Worm (Caenorhabditis elegans) whole organism, L3 larva: Measurements from ENCODE around the gene kel-1.

Experiments used
- R02D3.7 ChIP-seq: fragments of 150-350 bp; optimal IDR thresholded peaks from 2 replicates; lab custom pipeline; 2014; ENCODE audit warnings: missing biosample characterization, missing genetic modification characterization
- ZK546.5 ChIP-seq: sonication (generic microtip); optimal IDR thresholded peaks from 2 replicates; lab custom pipeline; 2017; ENCODE audit warnings: missing biosample characterization, missing genetic modification characterization
- aly-2 ChIP-seq: fragments of 150-350 bp; optimal IDR thresholded peaks from 2 replicates; lab custom pipeline; 2014; ENCODE audit warnings: missing biosample characterization, missing genetic modification characterization
- ama-1 ChIP-seq: fragments of 150-350 bp; optimal IDR thresholded peaks from 2 replicates; lab custom pipeline; 2018
- ceh-16 ChIP-seq: sonication (generic microtip); optimal IDR thresholded peaks from 2 replicates; lab custom pipeline; 2017; ENCODE audit warnings: missing biosample characterization, missing genetic modification characterization
- ceh-28 ChIP-seq: fragments of 150-350 bp; optimal IDR thresholded peaks from 2 replicates; lab custom pipeline; 2014; ENCODE audit warnings: missing biosample characterization, missing genetic modification reagents, missing genetic modification characterization
- ceh-82 ChIP-seq: fragments of 150-350 bp; optimal IDR thresholded peaks from 2 replicates; lab custom pipeline; 2014; ENCODE audit warnings: missing biosample characterization, missing genetic modification characterization
- daf-12 ChIP-seq: fragments of 150-350 bp; optimal IDR thresholded peaks from 2 replicates; lab custom pipeline; 2014; ENCODE audit warnings: missing biosample characterization, missing genetic modification reagents, missing genetic modification characterization
- egl-27 ChIP-seq: sonication (generic microtip); optimal IDR thresholded peaks from 4 replicates; lab custom pipeline; 2017; ENCODE audit warnings: missing biosample characterization, missing genetic modification reagents, missing genetic modification characterization
- egl-5 ChIP-seq: fragments of 150-350 bp; optimal IDR thresholded peaks from 2 replicates; lab custom pipeline; 2017; ENCODE audit warnings: missing biosample characterization, missing genetic modification reagents, missing genetic modification characterization, inconsistent platforms
- elt-1 ChIP-seq: fragments of 150-350 bp; optimal IDR thresholded peaks from 2 replicates; lab custom pipeline; 2014; ENCODE audit warnings: missing biosample characterization, missing genetic modification characterization
- elt-2 ChIP-seq: sonication (generic microtip); optimal IDR thresholded peaks from 2 replicates; lab custom pipeline; 2016; ENCODE audit warnings: missing genetic modification reagents, mild to moderate bottlenecking, missing genetic modification characterization, missing compliant biosample characterization
- elt-3 ChIP-seq, 3 experiments: fragments of 150-350 bp in 1 of 3; sonication (generic microtip) in 2 of 3; optimal IDR thresholded peaks; 2 replicates in 2 of 3; 4 replicates in 1 of 3; lab custom pipeline; 2014 to 2017; ENCODE audit warnings: missing biosample characterization in 3 of 3, missing genetic modification characterization in 3 of 3
- eor-1 ChIP-seq, 2 experiments: fragments of 150-350 bp; optimal IDR thresholded peaks; 2 replicates each; lab custom pipeline; 2014 to 2018; ENCODE audit warnings: missing biosample characterization in 2 of 2, missing genetic modification characterization in 2 of 2
- fkh-10 ChIP-seq: sonication (generic microtip); optimal IDR thresholded peaks from 2 replicates; lab custom pipeline; 2017; ENCODE audit warnings: missing biosample characterization, missing genetic modification reagents, missing genetic modification characterization
- fkh-2 ChIP-seq: fragments of 150-350 bp; optimal IDR thresholded peaks from 2 replicates; lab custom pipeline; 2014; ENCODE audit warnings: missing biosample characterization, missing genetic modification reagents, missing genetic modification characterization
- fos-1 ChIP-seq: fragments of 150-350 bp; optimal IDR thresholded peaks from 2 replicates; lab custom pipeline; 2014; ENCODE audit warnings: missing biosample characterization, missing genetic modification characterization
- hmg-11 ChIP-seq: sonication (generic microtip); optimal IDR thresholded peaks from 2 replicates; lab custom pipeline; 2016; ENCODE audit warnings: missing genetic modification characterization, missing compliant biosample characterization
- jun-1 ChIP-seq: fragments of 150-350 bp; optimal IDR thresholded peaks from 2 replicates; lab custom pipeline; 2014; ENCODE audit warnings: missing biosample characterization, missing genetic modification reagents, missing genetic modification characterization
- lin-15B ChIP-seq: fragments of 150-350 bp; optimal IDR thresholded peaks from 2 replicates; lab custom pipeline; 2014; ENCODE audit warnings: missing biosample characterization, missing genetic modification characterization
- lin-39 ChIP-seq: fragments of 150-350 bp; optimal IDR thresholded peaks from 2 replicates; lab custom pipeline; 2018; ENCODE audit warnings: missing biosample characterization, missing genetic modification reagents, missing genetic modification characterization
- lsy-12 ChIP-seq: sonication (generic microtip); optimal IDR thresholded peaks from 2 replicates; lab custom pipeline; 2016; ENCODE audit warnings: mild to moderate bottlenecking, missing genetic modification characterization, missing compliant biosample characterization
- mdl-1 ChIP-seq: fragments of 150-350 bp; optimal IDR thresholded peaks from 2 replicates; lab custom pipeline; 2014; ENCODE audit warnings: missing biosample characterization, missing genetic modification characterization
- mml-1 ChIP-seq: fragments of 150-350 bp; sonication (generic microtip); optimal IDR thresholded peaks from 3 replicates; lab custom pipeline; 2014; ENCODE audit warnings: missing biosample characterization, missing genetic modification characterization
- nhr-12 ChIP-seq: fragments of 150-350 bp; optimal IDR thresholded peaks from 2 replicates; lab custom pipeline; 2014; ENCODE audit warnings: missing biosample characterization, missing genetic modification characterization
- nhr-23 ChIP-seq: fragments of 150-350 bp; optimal IDR thresholded peaks from 2 replicates; lab custom pipeline; 2014; ENCODE audit warnings: missing biosample characterization, missing genetic modification reagents, missing genetic modification characterization
- nhr-237 ChIP-seq: fragments of 150-350 bp; optimal IDR thresholded peaks from 2 replicates; lab custom pipeline; 2014; ENCODE audit warnings: missing biosample characterization, missing genetic modification characterization
- nhr-28 ChIP-seq: fragments of 150-350 bp; optimal IDR thresholded peaks from 2 replicates; lab custom pipeline; 2014; ENCODE audit warnings: missing biosample characterization, missing genetic modification characterization
- nhr-43 ChIP-seq: sonication (generic microtip); optimal IDR thresholded peaks from 2 replicates; lab custom pipeline; 2016; ENCODE audit warnings: mild to moderate bottlenecking, missing genetic modification characterization, missing compliant biosample characterization; ENCODE audit not compliant: poor library complexity, severe bottlenecking
- nhr-67 ChIP-seq: fragments of 150-350 bp; optimal IDR thresholded peaks from 2 replicates; lab custom pipeline; 2014; ENCODE audit warnings: missing biosample characterization, missing genetic modification characterization
- nhr-76 ChIP-seq: fragments of 150-350 bp; sonication (generic microtip); optimal IDR thresholded peaks from 5 replicates; lab custom pipeline; 2014; ENCODE audit warnings: missing biosample characterization, missing genetic modification characterization
- pha-4 ChIP-seq: fragments of 150-350 bp; optimal IDR thresholded peaks from 2 replicates; lab custom pipeline; 2014; ENCODE audit warnings: missing biosample characterization, missing genetic modification reagents, missing genetic modification characterization
- sea-2 ChIP-seq: fragments of 150-350 bp; sonication (generic microtip); optimal IDR thresholded peaks from 4 replicates; lab custom pipeline; 2014; ENCODE audit warnings: missing biosample characterization, missing genetic modification reagents, missing genetic modification characterization
- skn-1 ChIP-seq: fragments of 150-350 bp; optimal IDR thresholded peaks from 2 replicates; lab custom pipeline; 2014; ENCODE audit warnings: missing biosample characterization, missing genetic modification characterization
- snpc-4 ChIP-seq: fragments of 150-350 bp; optimal IDR thresholded peaks from 2 replicates; lab custom pipeline; 2014; ENCODE audit warnings: missing biosample characterization, missing genetic modification characterization
- tbx-2 ChIP-seq: sonication (generic microtip); optimal IDR thresholded peaks from 2 replicates; lab custom pipeline; 2016; ENCODE audit warnings: mild to moderate bottlenecking, missing genetic modification characterization, missing compliant biosample characterization
- unc-39 ChIP-seq: sonication (generic microtip); optimal IDR thresholded peaks from 4 replicates; lab custom pipeline; 2017; ENCODE audit warnings: missing biosample characterization, missing genetic modification characterization
- unc-62 ChIP-seq: fragments of 150-350 bp; sonication (generic microtip); optimal IDR thresholded peaks from 4 replicates; lab custom pipeline; 2014; ENCODE audit warnings: missing biosample characterization, missing genetic modification reagents, missing genetic modification characterization
- ztf-11 ChIP-seq: fragments of 150-350 bp; optimal IDR thresholded peaks from 2 replicates; lab custom pipeline; 2014; ENCODE audit warnings: missing biosample characterization, missing genetic modification characterization
- ztf-4 ChIP-seq: fragments of 150-350 bp; optimal IDR thresholded peaks from 2 replicates; lab custom pipeline; 2014; ENCODE audit warnings: missing biosample characterization, missing genetic modification characterization

Gene kel-1

ce11 chrII:11729757-11730535 lies 41.2 kb downstream of the kel-1 start:
- TF ChIP-seq tbx-2 (tag; lab: Kevin White, UChicago) (no peak), nhr-28 (no peak), fos-1 (no peak), aly-2 (tag; lab: Kevin White, UChicago) (no peak), snpc-4 (tag; lab: Kevin White, UChicago) (no peak), mdl-1 (tag; lab: Kevin White, UChicago) (no peak), lin-39 (tag; lab: Kevin White, UChicago) (no peak), ceh-28 (no peak), hmg-11 (tag; lab: Kevin White, UChicago) (no peak), nhr-237 (tag; lab: Kevin White, UChicago) (no peak), fkh-10 (GFP tag; lab: Kevin White, UChicago) (no peak), elt-1 (no peak), skn-1 (tag; lab: Kevin White, UChicago) (no peak), unc-39 (tag; lab: Kevin White, UChicago) (no peak), mml-1 (tag; lab: Kevin White, UChicago) (no peak), pha-4 (no peak), elt-3 (tag; optimal IDR thresholded peaks at IDR 0.05; lab: Kevin White, UChicago) (no peak)

DNA sequence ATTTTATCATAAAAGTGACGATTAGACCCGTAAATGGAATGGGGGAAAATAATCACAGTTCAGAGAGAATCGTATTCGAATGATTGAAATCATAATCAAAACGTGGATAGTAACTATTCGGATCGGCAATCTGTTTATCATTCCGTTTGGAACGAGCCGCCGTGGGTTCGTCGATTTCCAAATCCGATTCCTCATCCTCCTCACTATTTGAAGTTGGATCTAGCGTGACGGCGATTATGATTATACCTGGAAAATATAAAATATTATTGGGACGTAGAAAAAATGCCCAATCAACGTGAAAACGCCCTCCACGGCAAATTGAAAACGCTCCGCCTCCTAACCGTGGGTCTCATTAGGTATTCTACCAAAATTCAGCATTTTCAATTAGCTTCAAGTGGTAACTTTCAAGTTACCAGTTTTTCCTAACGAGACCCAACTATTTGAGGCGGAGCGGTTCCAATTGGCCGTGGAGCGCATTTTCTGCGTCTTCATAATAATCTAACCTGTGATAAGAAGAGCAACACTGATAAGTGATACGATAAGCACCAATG lies 42.5 kb downstream of the kel-1 start:
- TF ChIP-seq elt-2 (tag; lab: Kevin White, UChicago) = peak; percentile 62
- peak; percentile 4 for TF ChIP-seq nhr-43 (tag; lab: Kevin White, UChicago)
- TF ChIP-seq mdl-1 (tag; lab: Kevin White, UChicago) = no peak
- peak; percentile 25 for TF ChIP-seq lsy-12 (tag; lab: Kevin White, UChicago)
- TF ChIP-seq mml-1 (tag; lab: Kevin White, UChicago) = no peak
- TF ChIP-seq unc-62 = no peak
- peak; percentile 88 for TF ChIP-seq ama-1 (lab: Kevin White, UChicago)
- TF ChIP-seq ZK546.5 = no peak

DNA sequence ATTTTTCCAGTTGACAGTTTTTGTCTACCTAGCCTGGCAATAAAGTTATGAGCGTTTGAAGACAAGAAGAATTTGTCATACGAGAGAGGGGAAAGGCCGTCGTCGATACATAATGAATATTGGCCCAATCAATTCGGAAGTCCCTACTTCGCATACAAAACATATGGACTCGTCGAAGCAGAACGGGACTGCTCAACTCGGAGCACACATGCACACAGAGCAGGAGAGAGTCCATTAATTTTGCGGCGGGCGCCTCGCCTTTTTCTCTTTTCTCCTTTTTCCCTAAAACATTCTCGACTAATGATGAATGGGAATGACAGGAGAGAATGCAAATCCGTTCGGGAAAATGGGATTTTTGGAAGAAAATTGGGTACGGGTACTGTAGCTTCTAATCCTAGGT lies 43.8 kb downstream of the kel-1 start, which contains the start of gene F13D12.8:
Gene F13D12.8, minus strand, starts transcription at position 82 of the 400 bp plus-strand sequence.
- TF ChIP-seq snpc-4 (tag; lab: Kevin White, UChicago) (peak; percentile 2), lin-39 (tag; lab: Kevin White, UChicago) (peak; percentile 23), R02D3.7 (tag; lab: Kevin White, UChicago) (no peak)

- no peak for TF ChIP-seq tbx-2 (tag; lab: Kevin White, UChicago)
- TF ChIP-seq elt-1 = peak; percentile 74
- no peak for TF ChIP-seq jun-1 (tag; lab: Kevin White, UChicago)
- no peak for TF ChIP-seq mdl-1 (tag; lab: Kevin White, UChicago)
Observed at ce11 chrII:11733850-11734249, 45.1 kb downstream of the kel-1 start.

ce11 chrII:11737347-11737746 lies 48.6 kb downstream of the kel-1 start:
- TF ChIP-seq elt-1 (no peak), ceh-16 (no peak), snpc-4 (tag; lab: Kevin White, UChicago) (no peak), ztf-4 (tag; lab: Kevin White, UChicago) (no peak), mdl-1 (tag; lab: Kevin White, UChicago) (no peak), unc-39 (tag; lab: Kevin White, UChicago) (no peak), nhr-12 (tag; lab: Kevin White, UChicago) (no peak), R02D3.7 (tag; lab: Kevin White, UChicago) (no peak), elt-2 (tag; lab: Kevin White, UChicago) (no peak), eor-1 (tag; optimal IDR thresholded peaks at IDR 0.05; lab: Kevin White, UChicago) (no peak), lin-15B (no peak), fkh-10 (GFP tag; lab: Kevin White, UChicago) (no peak), nhr-23 (peak; percentile 83), hmg-11 (tag; lab: Kevin White, UChicago) (no peak), aly-2 (tag; lab: Kevin White, UChicago) (no peak), nhr-43 (tag; lab: Kevin White, UChicago) (peak; percentile 79), pha-4 (no peak), nhr-67 (tag; lab: Kevin White, UChicago) (no peak), nhr-28 (no peak), unc-62 (peak; percentile 17), egl-27 (tag; lab: Kevin White, UChicago) (no peak), fkh-2 (tag; lab: Kevin White, UChicago) (no peak), nhr-76 (tag; lab: Kevin White, UChicago) (no peak), fos-1 (no peak), lin-39 (tag; lab: Kevin White, UChicago) (no peak), ztf-11 (no peak), egl-5 (tag; lab: Kevin White, UChicago) (no peak), tbx-2 (tag; lab: Kevin White, UChicago) (no peak), lsy-12 (tag; lab: Kevin White, UChicago) (no peak), daf-12 (tag; lab: Kevin White, UChicago) (no peak), sea-2 (no peak), ceh-82 (tag; lab: Kevin White, UChicago) (no peak), ZK546.5 (no peak), mml-1 (tag; lab: Kevin White, UChicago) (no peak)
